Fruit fly (Drosophila melanogaster) whole organism, embryonic: ENCODE data around the gene Etl1.

Experiments used
- Atf-2 ChIP-seq: fragments of 200-800 bp; sonication (Bioruptor generic); optimal IDR thresholded peaks from 2 replicates; lab custom pipeline; 2016; ENCODE audit warnings: missing biosample characterization, missing genetic modification characterization
- B-H1 ChIP-seq: fragments of 200-800 bp; sonication (Bioruptor generic); IDR thresholded peaks from 3 replicates; pipeline ENCODE4 v1.3.6; 2022; ENCODE audit warnings: missing biosample characterization, missing genetic modification characterization
- C15 ChIP-seq: fragments of 200-800 bp; sonication (Bioruptor generic); IDR thresholded peaks from 3 replicates; pipeline ENCODE4 v1.3.6; 2022; ENCODE audit warnings: missing biosample characterization, missing genetic modification characterization
- CG10543 ChIP-seq: fragments of 200-800 bp; sonication (Bioruptor generic); optimal IDR thresholded peaks from 3 replicates; lab custom pipeline; 2017; ENCODE audit warnings: missing biosample characterization, mild to moderate bottlenecking, missing genetic modification characterization, moderate library complexity
- CG11093 ChIP-seq: fragments of 200-800 bp; sonication (Bioruptor generic); IDR thresholded peaks from 3 replicates; pipeline ENCODE4 v1.3.6; 2022; ENCODE audit warnings: missing biosample characterization, missing genetic modification characterization
- CG11398 ChIP-seq: fragments of 200-800 bp; sonication (Bioruptor generic); optimal IDR thresholded peaks from 2 replicates; lab custom pipeline; 2016; ENCODE audit warnings: missing biosample characterization, missing genetic modification characterization
- CG11504 ChIP-seq: fragments of 200-800 bp; sonication (Bioruptor generic); optimal IDR thresholded peaks from 3 replicates; lab custom pipeline; 2019; ENCODE audit warnings: missing biosample characterization, mild to moderate bottlenecking, missing genetic modification characterization, moderate library complexity
- CG11695 ChIP-seq: fragments of 200-800 bp; sonication (Bioruptor generic); IDR thresholded peaks from 3 replicates; pipeline ENCODE4 v1.3.6; 2022; ENCODE audit warnings: missing biosample characterization, missing genetic modification characterization
- CG12155 ChIP-seq: fragments of 200-800 bp; sonication (Bioruptor generic); optimal IDR thresholded peaks from 3 replicates; lab custom pipeline; 2016; ENCODE audit warnings: missing biosample characterization, missing genetic modification characterization
- CG12219 ChIP-seq: fragments of 200-800 bp; sonication (Bioruptor generic); optimal IDR thresholded peaks from 3 replicates; lab custom pipeline; 2018; ENCODE audit warnings: missing biosample characterization, mild to moderate bottlenecking, missing genetic modification characterization
- CG13296 ChIP-seq: fragments of 200-800 bp; sonication (Bioruptor generic); optimal IDR thresholded peaks from 3 replicates; lab custom pipeline; 2018; ENCODE audit warnings: missing biosample characterization, mild to moderate bottlenecking, missing genetic modification characterization
- CG14441 ChIP-seq: fragments of 200-800 bp; sonication (Bioruptor generic); IDR thresholded peaks from 2 replicates; pipeline ENCODE4 v1.3.6; 2022; ENCODE audit warnings: missing biosample characterization, missing genetic modification characterization
- CG17361 ChIP-seq: fragments of 200-800 bp; sonication (Bioruptor generic); IDR thresholded peaks from 3 replicates; pipeline ENCODE4 v1.3.6; 2022; ENCODE audit warnings: missing biosample characterization, missing genetic modification characterization
- CG17802 ChIP-seq: fragments of 200-800 bp; sonication (Bioruptor generic); optimal IDR thresholded peaks from 2 replicates; lab custom pipeline; 2018; ENCODE audit warnings: missing biosample characterization, mild to moderate bottlenecking, missing genetic modification characterization, moderate library complexity
- CG1832 ChIP-seq: fragments of 200-800 bp; sonication (Bioruptor generic); optimal IDR thresholded peaks from 2 replicates; lab custom pipeline; 2017; ENCODE audit warnings: missing biosample characterization, mild to moderate bottlenecking, missing genetic modification characterization, inconsistent platforms
- CG2120 ChIP-seq: fragments of 200-800 bp; sonication (Bioruptor generic); optimal IDR thresholded peaks from 3 replicates; lab custom pipeline; 2016; ENCODE audit warnings: missing biosample characterization, missing genetic modification characterization
- CG2199 ChIP-seq: fragments of 200-800 bp; sonication (Bioruptor generic); IDR thresholded peaks from 3 replicates; pipeline ENCODE4 v1.3.6; 2022; ENCODE audit warnings: missing biosample characterization, missing genetic modification characterization
- CG31365 ChIP-seq: fragments of 200-800 bp; sonication (Bioruptor generic); optimal IDR thresholded peaks from 2 replicates; lab custom pipeline; 2018; ENCODE audit warnings: missing biosample characterization, mild to moderate bottlenecking, missing genetic modification characterization
- CG34376 ChIP-seq: fragments of 200-800 bp; sonication (Bioruptor generic); optimal IDR thresholded peaks from 2 replicates; lab custom pipeline; 2018; ENCODE audit warnings: missing biosample characterization, mild to moderate bottlenecking, missing genetic modification characterization
- CG3726 ChIP-seq: fragments of 200-800 bp; sonication (Bioruptor generic); IDR thresholded peaks from 3 replicates; pipeline ENCODE4, ENCODE4 v1.3.6; 2022; ENCODE audit warnings: missing biosample characterization, missing genetic modification characterization
- CG4404 ChIP-seq: fragments of 200-800 bp; sonication (Bioruptor generic); IDR thresholded peaks from 2 replicates; pipeline ENCODE4 v1.3.6; 2022; ENCODE audit warnings: missing biosample characterization, missing genetic modification characterization
- CG8290 ChIP-seq, 3 experiments: fragments of 200-800 bp; sonication (Bioruptor generic); optimal IDR thresholded peaks; 2 replicates each; lab custom pipeline; 2016 to 2019; ENCODE audit warnings: missing biosample characterization in 3 of 3, missing genetic modification characterization in 3 of 3, mild to moderate bottlenecking in 2 of 3, moderate library complexity in 1 of 3
- CHES-1-like ChIP-seq: fragments of 200-800 bp; sonication (Bioruptor generic); optimal IDR thresholded peaks from 2 replicates; lab custom pipeline; 2016; ENCODE audit warnings: missing biosample characterization, missing genetic modification characterization
- Chrac-16 ChIP-seq: fragments of 200-800 bp; sonication (Bioruptor generic); optimal IDR thresholded peaks from 3 replicates; lab custom pipeline; 2016; ENCODE audit warnings: missing biosample characterization, missing genetic modification characterization
- CrebB ChIP-seq: fragments of 200-800 bp; sonication (Bioruptor generic); optimal IDR thresholded peaks from 3 replicates; lab custom pipeline; 2018; ENCODE audit warnings: missing biosample characterization, mild to moderate bottlenecking, missing genetic modification characterization
- Fer1 ChIP-seq: fragments of 200-800 bp; sonication (Bioruptor generic); optimal IDR thresholded peaks from 2 replicates; lab custom pipeline; 2017; ENCODE audit warnings: missing biosample characterization, mild to moderate bottlenecking, missing genetic modification characterization
- Fer3 ChIP-seq: fragments of 200-800 bp; sonication (Bioruptor generic); optimal IDR thresholded peaks from 2 replicates; lab custom pipeline; 2018; ENCODE audit warnings: missing biosample characterization, mild to moderate bottlenecking, missing genetic modification characterization, moderate library complexity
- HLH3B ChIP-seq: fragments of 200-800 bp; sonication (Bioruptor generic); IDR thresholded peaks from 2 replicates; pipeline ENCODE4 v1.3.6; 2022; ENCODE audit warnings: missing biosample characterization, missing genetic modification characterization
- HLHmδ ChIP-seq: fragments of 200-800 bp; sonication (Bioruptor generic); optimal IDR thresholded peaks from 2 replicates; lab custom pipeline; 2018; ENCODE audit warnings: missing biosample characterization, mild to moderate bottlenecking, missing genetic modification characterization, moderate library complexity
- HmgZ ChIP-seq: fragments of 200-800 bp; sonication (Bioruptor generic); optimal IDR thresholded peaks from 2 replicates; lab custom pipeline; 2018; ENCODE audit warnings: missing biosample characterization, mild to moderate bottlenecking, missing genetic modification characterization
- Hmx ChIP-seq: fragments of 200-800 bp; sonication (Bioruptor generic); optimal IDR thresholded peaks from 2 replicates; lab custom pipeline; 2016; ENCODE audit warnings: missing biosample characterization, missing genetic modification characterization
- Med ChIP-seq: fragments of 200-800 bp; sonication (Bioruptor generic); peaks from one replicate; lab custom pipeline; 2016; ENCODE audit warnings: missing biosample characterization, missing genetic modification characterization, mild to moderate bottlenecking, inconsistent platforms, moderate library complexity
- Myb ChIP-seq: fragments of 200-800 bp; sonication (Bioruptor generic); optimal IDR thresholded peaks from 2 replicates; lab custom pipeline; 2016; ENCODE audit warnings: missing biosample characterization, missing genetic modification characterization
- Rfx ChIP-seq: fragments of 200-800 bp; sonication (Bioruptor generic); IDR thresholded peaks from 2 replicates; pipeline ENCODE4 v1.3.6; 2022; ENCODE audit warnings: missing biosample characterization, missing genetic modification characterization
- Sox102F ChIP-seq: fragments of 200-800 bp; sonication (Bioruptor generic); optimal IDR thresholded peaks from 2 replicates; lab custom pipeline; 2018; ENCODE audit warnings: missing biosample characterization, mild to moderate bottlenecking, missing genetic modification characterization, moderate library complexity
- ato ChIP-seq: fragments of 200-800 bp; sonication (Bioruptor generic); IDR thresholded peaks from 2 replicates; pipeline ENCODE4 v1.3.6; 2022; ENCODE audit warnings: missing biosample characterization, missing genetic modification characterization; ENCODE audit not compliant: partially characterized antibody
- bigmax ChIP-seq: fragments of 200-800 bp; sonication (Bioruptor generic); optimal IDR thresholded peaks from 2 replicates; lab custom pipeline; 2018; ENCODE audit warnings: missing biosample characterization, mild to moderate bottlenecking, missing genetic modification characterization
- bowl ChIP-seq: fragments of 200-800 bp; sonication (Bioruptor generic); IDR thresholded peaks from 2 replicates; pipeline ENCODE4 v1.3.6; 2022; ENCODE audit warnings: missing biosample characterization, missing genetic modification characterization
- chif ChIP-seq, 2 experiments: fragments of 200-800 bp; sonication (Bioruptor generic); optimal IDR thresholded peaks; 3 replicates each; lab custom pipeline; 2016; ENCODE audit warnings: missing biosample characterization in 2 of 2, missing genetic modification characterization in 2 of 2
- chm ChIP-seq: fragments of 200-800 bp; sonication (Bioruptor generic); IDR thresholded peaks from 2 replicates; pipeline ENCODE4 v1.3.6; 2022; ENCODE audit warnings: missing biosample characterization, missing genetic modification characterization
- croc ChIP-seq: fragments of 200-800 bp; sonication (Bioruptor generic); conservative IDR thresholded peaks from 3 replicates; pipeline ENCODE4 v1.3.6; 2022; ENCODE audit warnings: missing biosample characterization, missing genetic modification characterization
- danr ChIP-seq: fragments of 200-800 bp; sonication (Bioruptor generic); IDR thresholded peaks from 2 replicates; pipeline ENCODE4 v1.3.6; 2022; ENCODE audit warnings: missing biosample characterization, missing genetic modification characterization
- dmrt11E ChIP-seq: fragments of 200-800 bp; sonication (Bioruptor generic); optimal IDR thresholded peaks from 3 replicates; lab custom pipeline; 2018; ENCODE audit warnings: missing biosample characterization, mild to moderate bottlenecking, missing genetic modification characterization, moderate library complexity
- grau ChIP-seq: fragments of 200-800 bp; optimal IDR thresholded peaks from 3 replicates; lab custom pipeline; 2019; ENCODE audit warnings: missing biosample characterization, mild to moderate bottlenecking, missing genetic modification characterization, moderate library complexity
- ham ChIP-seq: fragments of 200-800 bp; sonication (Bioruptor generic); IDR thresholded peaks from 2 replicates; pipeline ENCODE4 v1.3.6; 2022; ENCODE audit warnings: missing biosample characterization, missing genetic modification characterization
- lab ChIP-seq: fragments of 200-800 bp; sonication (Bioruptor generic); optimal IDR thresholded peaks from 3 replicates; lab custom pipeline; 2017; ENCODE audit warnings: missing biosample characterization, missing genetic modification characterization, mild to moderate bottlenecking, moderate library complexity, missing genetic modification reagents
- nom ChIP-seq: fragments of 200-800 bp; sonication (Bioruptor generic); optimal IDR thresholded peaks from 2 replicates; lab custom pipeline; 2017; ENCODE audit warnings: missing biosample characterization, missing genetic modification characterization, mild to moderate bottlenecking, moderate library complexity, missing genetic modification reagents
- pum ChIP-seq: fragments of 200-800 bp; sonication (Bioruptor generic); optimal IDR thresholded peaks from 2 replicates; lab custom pipeline; 2016; ENCODE audit warnings: missing biosample characterization, missing genetic modification characterization
- row ChIP-seq: fragments of 200-800 bp; sonication (Bioruptor generic); IDR thresholded peaks from 3 replicates; pipeline ENCODE4 v1.3.6; 2022; ENCODE audit warnings: missing biosample characterization, missing genetic modification characterization
- sima ChIP-seq: fragments of 200-800 bp; sonication (Bioruptor generic); optimal IDR thresholded peaks from 2 replicates; lab custom pipeline; 2016; ENCODE audit warnings: missing biosample characterization, missing genetic modification characterization
- sob ChIP-seq: fragments of 200-800 bp; sonication (Bioruptor generic); IDR thresholded peaks from 2 replicates; pipeline ENCODE4 v1.3.6; 2022; ENCODE audit warnings: missing biosample characterization, missing genetic modification characterization
- tup ChIP-seq: fragments of 200-800 bp; sonication (Bioruptor generic); optimal IDR thresholded peaks from 2 replicates; lab custom pipeline; 2016; ENCODE audit warnings: missing biosample characterization, mild to moderate bottlenecking, missing genetic modification characterization, moderate library complexity

Etl1 gene

DNA sequence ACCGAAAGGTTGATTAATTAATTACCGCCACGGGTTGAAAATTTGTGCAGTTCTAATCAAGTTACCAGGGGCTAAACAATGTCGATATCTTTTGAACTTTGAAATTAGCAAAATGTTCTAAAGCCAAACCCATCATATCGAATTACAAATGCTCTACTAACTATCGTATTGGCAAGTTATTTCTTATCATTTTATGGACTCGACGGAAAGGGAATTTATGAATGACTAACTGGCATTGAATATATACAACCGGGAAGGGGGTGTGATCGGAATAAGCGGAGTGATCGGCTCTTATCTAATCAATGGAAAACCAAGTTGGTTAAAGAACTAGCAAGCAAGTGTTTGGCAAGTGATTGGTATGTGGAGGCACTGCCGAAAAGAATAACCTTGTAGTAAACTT, 31.1 kb upstream of the Etl1 start (continued):
- TF ChIP-seq Atf-2 (no peak), CG12155 (GFP tag; lab: Kevin White, UChicago) (peak; percentile 10), Fer3 (tag; lab: Kevin White, UChicago) (peak; percentile 48), sob (0 out of 2 replicates have a peak, but pooled peaks have one; percentile 16), CG13296 (peak; percentile 30), bigmax (GFP tag; lab: Kevin White, UChicago) (no peak), ham (GFP tag; lab: Robert Waterston, UW) (no peak), row (GFP tag; lab: Robert Waterston, UW) (peak; percentile 76), CG2120 (GFP tag; lab: Kevin White, UChicago) (peak; percentile 59), danr (GFP tag; lab: Robert Waterston, UW) (no peak), Chrac-16 (GFP tag; lab: Kevin White, UChicago) (no peak), CG4404 (GFP tag; lab: Robert Waterston, UW) (no peak), CG14441 (GFP tag; lab: Robert Waterston, UW) (no peak), CG31365 (tag; lab: Kevin White, UChicago) (peak; percentile 29), HLHmδ (GFP tag; lab: Kevin White, UChicago) (no peak), chif (GFP tag; optimal IDR thresholded peaks at IDR 0.05; lab: Kevin White, UChicago) (no peak), CG11398 (GFP tag; lab: Kevin White, UChicago) (no peak), pum (no peak), CG8290 (GFP tag; optimal IDR thresholded peaks at IDR 0.05; lab: Kevin White, UChicago) (no peak), CG8290 (tag; optimal IDR thresholded peaks at IDR 0.05; lab: Kevin White, UChicago) (peak in 1 of 2 experiments; percentile 85), Myb (GFP tag; lab: Kevin White, UChicago) (no peak), lab (peak; percentile 86), Sox102F (GFP tag; lab: Kevin White, UChicago) (no peak), CrebB (no peak), CG3726 (GFP tag; lab: Robert Waterston, UW) (no peak), HmgZ (tag; lab: Kevin White, UChicago) (peak; percentile 57), ato (no peak), C15 (GFP tag; lab: Robert Waterston, UW) (no peak), bowl (GFP tag; lab: Robert Waterston, UW) (no peak), CG12219 (GFP tag; lab: Kevin White, UChicago) (peak; percentile 29), croc (no peak), CG2199 (GFP tag; lab: Robert Waterston, UW) (no peak), dmrt11E (tag; lab: Kevin White, UChicago) (no peak), Fer1 (GFP tag; lab: Kevin White, UChicago) (peak; percentile 32), HLH3B (GFP tag; lab: Robert Waterston, UW) (no peak), Hmx (no peak), CG17802 (no peak), CG10543 (GFP tag; lab: Kevin White, UChicago) (peak; percentile 52), CG11695 (GFP tag; lab: Robert Waterston, UW) (no peak), Med (GFP tag; lab: Kevin White, UChicago) (peak; percentile 57), CHES-1-like (no peak), CG11504 (tag; lab: Kevin White, UChicago) (no peak), CG1832 (no peak), chm (GFP tag; lab: Robert Waterston, UW) (no peak), CG11093 (GFP tag; lab: Robert Waterston, UW) (0 out of 3 replicates have a peak, but pooled peaks have one; percentile 14), B-H1 (GFP tag; lab: Robert Waterston, UW) (no peak), tup (GFP tag; lab: Kevin White, UChicago) (no peak), CG34376 (GFP tag; lab: Kevin White, UChicago) (peak; percentile 84), Rfx (GFP tag; lab: Robert Waterston, UW) (peak; percentile 69), nom (GFP tag; lab: Kevin White, UChicago) (no peak), CG17361 (GFP tag; lab: Robert Waterston, UW) (no peak), grau (tag; lab: Kevin White, UChicago) (peak; percentile 15), sima (GFP tag; lab: Kevin White, UChicago) (no peak)
